Worm (Caenorhabditis elegans): ENCODE measurements around the gene emc-3.
A peak's percentile ranks its signal among the peaks of the same experiment; 100 is the strongest.

emc-3 gene

ce11 chrIV:13400456-13401364 is 19.0 kb upstream of the emc-3 start, which contains the start of the genes memi-2 and cyp-31A5 (continued):
- no peak for TF ChIP-seq bed-2 (GFP tag; IDR thresholded peaks at IDR 0.05)
- no peak for TF ChIP-seq zfh-2 (GFP tag; conservative IDR thresholded peaks at IDR 0.05)
- TF ChIP-seq hsf-1 (GFP tag; IDR thresholded peaks at IDR 0.05) = peak; percentile 89
- TF ChIP-seq chd-7 (tag; optimal IDR thresholded peaks at IDR 0.05) = no peak
- no peak for TF ChIP-seq let-526 (GFP tag; IDR thresholded peaks at IDR 0.05)
- TF ChIP-seq ceh-40 (GFP tag; IDR thresholded peaks at IDR 0.05) = no peak
- TF ChIP-seq lir-1 (GFP tag; conservative IDR thresholded peaks at IDR 0.05) = no peak
- no peak for TF ChIP-seq mel-28 (tag; optimal IDR thresholded peaks at IDR 0.05; ENCODE audit: borderline replicate concordance)
- TF ChIP-seq fkh-3 (tag; optimal IDR thresholded peaks at IDR 0.05) = no peak
- TF ChIP-seq let-607 (tag; optimal IDR thresholded peaks at IDR 0.05) = no peak
- no peak for TF ChIP-seq ztf-3 (GFP tag; optimal IDR thresholded peaks at IDR 0.05)
- TF ChIP-seq K11D2.4 (GFP tag; IDR thresholded peaks at IDR 0.05) = no peak
- TF ChIP-seq tbx-9 (tag; optimal IDR thresholded peaks at IDR 0.05; ENCODE audit: borderline replicate concordance) = no peak
- peak; percentile 81 for TF ChIP-seq lsl-1 (GFP tag; optimal IDR thresholded peaks at IDR 0.05)
- no peak for TF ChIP-seq repo-1 (tag; optimal IDR thresholded peaks at IDR 0.05)
- TF ChIP-seq lin-40 (tag; optimal IDR thresholded peaks at IDR 0.05) = no peak
- TF ChIP-seq B0019.2 (GFP tag; conservative IDR thresholded peaks at IDR 0.05) = no peak
- no peak for TF ChIP-seq dpl-1 (GFP tag; optimal IDR thresholded peaks at IDR 0.05)
- no peak for TF ChIP-seq pha-4 (tag; optimal IDR thresholded peaks at IDR 0.05)
- no peak for TF ChIP-seq F37B4.10 (GFP tag; IDR thresholded peaks at IDR 0.05)
- no peak for TF ChIP-seq snpc-4 (GFP tag; optimal IDR thresholded peaks at IDR 0.05)
- TF ChIP-seq snpc-4 (tag; optimal IDR thresholded peaks at IDR 0.05) = peak in 1 of 4 experiments; percentile 36
- no peak for TF ChIP-seq ceh-58 (GFP tag; IDR thresholded peaks at IDR 0.05)
- no peak for TF ChIP-seq Y95B8A.8 (GFP tag; IDR thresholded peaks at IDR 0.05)
- no peak for TF ChIP-seq T26A5.8 (tag; optimal IDR thresholded peaks at IDR 0.05)
- TF ChIP-seq gei-17 (GFP tag; optimal IDR thresholded peaks at IDR 0.05) = no peak
- TF ChIP-seq hlh-26 (GFP tag; conservative IDR thresholded peaks at IDR 0.05) = no peak
- peak; percentile 66 for TF ChIP-seq madf-6 (GFP tag; IDR thresholded peaks at IDR 0.05)
- no peak for TF ChIP-seq nhr-80 (tag; optimal IDR thresholded peaks at IDR 0.05)
- TF ChIP-seq ccch-3 (GFP tag; optimal IDR thresholded peaks at IDR 0.05) = no peak
- TF ChIP-seq F33H1.4 (GFP tag; IDR thresholded peaks at IDR 0.05) = peak; percentile 59
- TF ChIP-seq ztf-6 (GFP tag; IDR thresholded peaks at IDR 0.05) = no peak
- no peak for TF ChIP-seq nfya-2 (GFP tag; IDR thresholded peaks at IDR 0.05)
- no peak for TF ChIP-seq dpff-1 (tag; optimal IDR thresholded peaks at IDR 0.05)
- TF ChIP-seq B0261.1 (tag; optimal IDR thresholded peaks at IDR 0.05) = no peak

ce11 chrIV:13398728-13399127 is 17.0 kb upstream of the emc-3 start, which contains the start of gene Y62E10A.13:
Gene Y62E10A.13, minus strand, starts transcription at chrIV:13399053.
- no peak for TF ChIP-seq snpc-4 (GFP tag; optimal IDR thresholded peaks at IDR 0.05)
- TF ChIP-seq snpc-4 (tag; optimal IDR thresholded peaks at IDR 0.05) = peak in 2 of 4 experiments; percentile 8 to 62
- TF ChIP-seq K12H6.12 (tag; optimal IDR thresholded peaks at IDR 0.05) = no peak
- peak; percentile 43; the same call in 1 of the 2 replicates for TF ChIP-seq Y53G8AR.9 (GFP tag; conservative IDR thresholded peaks at IDR 0.05)
- TF ChIP-seq Y56A3A.18 (GFP tag; IDR thresholded peaks at IDR 0.05) = no peak
- peak; percentile 51 for TF ChIP-seq hrde-1 (tag; optimal IDR thresholded peaks at IDR 0.05; ENCODE audit: borderline replicate concordance)
- no peak for TF ChIP-seq tbp1 (GFP tag; optimal IDR thresholded peaks at IDR 0.05)
- TF ChIP-seq K11D2.4 (GFP tag; IDR thresholded peaks at IDR 0.05) = no peak
- peak; percentile 14 for TF ChIP-seq snpc-1.1 (tag; optimal IDR thresholded peaks at IDR 0.05; ENCODE audit: insufficient read depth)
- peak; percentile 42 for TF ChIP-seq snpc-1.3 (tag; optimal IDR thresholded peaks at IDR 0.05; ENCODE audit: insufficient read depth)
- TF ChIP-seq ceh-79 (tag; optimal IDR thresholded peaks at IDR 0.05) = peak; percentile 39
- peak; percentile 64 for TF ChIP-seq madf-6 (GFP tag; IDR thresholded peaks at IDR 0.05)
- TF ChIP-seq T26A5.8 (tag; optimal IDR thresholded peaks at IDR 0.05) = peak; percentile 67
- TF ChIP-seq F49E8.2 (tag; optimal IDR thresholded peaks at IDR 0.05; ENCODE audit: insufficient read depth) = peak; percentile 46
- peak; percentile 24 for TF ChIP-seq snpc-3.4 (tag; optimal IDR thresholded peaks at IDR 0.05)
- peak; percentile 28 for TF ChIP-seq lsl-1 (GFP tag; optimal IDR thresholded peaks at IDR 0.05)
- peak; percentile 61; the same call in 1 of the 2 replicates for TF ChIP-seq B0336.3 (GFP tag; IDR thresholded peaks at IDR 0.05)

Measured in whole organism, young adult.